Worm (Caenorhabditis elegans): ENCODE results near the gene F13E6.1.

F13E6.1 gene

ce11 chrX:10688311-10688710 lies 11.4 kb upstream of the F13E6.1 start:
- no peak for TF ChIP-seq blmp-1 (tag; optimal IDR thresholded peaks at IDR 0.05)
- no peak for TF ChIP-seq ces-1 (GFP tag; optimal IDR thresholded peaks at IDR 0.05)

ce11 chrX:10687317-10687716 lies 10.4 kb upstream of the F13E6.1 start:
- TF ChIP-seq nhr-2 (tag; optimal IDR thresholded peaks at IDR 0.05) (no peak), elt-1 (tag; optimal IDR thresholded peaks at IDR 0.05; ENCODE audit: borderline replicate concordance, insufficient read depth) (no peak), blmp-1 (tag; optimal IDR thresholded peaks at IDR 0.05) (no peak), cnd-1 (tag; optimal IDR thresholded peaks at IDR 0.05) (no peak), ztf-11 (tag; optimal IDR thresholded peaks at IDR 0.05) (no peak), unc-120 (tag; optimal IDR thresholded peaks at IDR 0.05; ENCODE audit: poor library complexity, severe bottlenecking) (no peak), unc-62 (GFP tag; optimal IDR thresholded peaks at IDR 0.05) (no peak), lsy-2 (tag; optimal IDR thresholded peaks at IDR 0.05) (no peak), flh-1 (GFP tag; optimal IDR thresholded peaks at IDR 0.05) (no peak), mep-1 (tag; optimal IDR thresholded peaks at IDR 0.05) (no peak), hlh-1 (tag; optimal IDR thresholded peaks at IDR 0.05) (no peak), sem-2 (GFP tag; optimal IDR thresholded peaks at IDR 0.05) (no peak), ces-1 (GFP tag; optimal IDR thresholded peaks at IDR 0.05) (no peak), lin-13 (tag; optimal IDR thresholded peaks at IDR 0.05) (no peak), ceh-83 (GFP tag; optimal IDR thresholded peaks at IDR 0.05) (no peak)

- TF ChIP-seq zip-8 (tag; optimal IDR thresholded peaks at IDR 0.05) (no peak), sem-2 (GFP tag; optimal IDR thresholded peaks at IDR 0.05) (no peak), unc-62 (GFP tag; optimal IDR thresholded peaks at IDR 0.05) (peak; percentile 11), mab-5 (tag; optimal IDR thresholded peaks at IDR 0.05) (no peak), mep-1 (tag; optimal IDR thresholded peaks at IDR 0.05) (no peak)
These were observed 9.6 kb upstream of the F13E6.1 start for ce11 chrX:10686487-10686886.

- TF ChIP-seq drap-1 (GFP tag; optimal IDR thresholded peaks at IDR 0.05) (no peak), tbx-8 (GFP tag; optimal IDR thresholded peaks at IDR 0.05) (no peak), ceh-83 (GFP tag; optimal IDR thresholded peaks at IDR 0.05) (no peak), lsy-2 (tag; optimal IDR thresholded peaks at IDR 0.05) (no peak), lin-32 (GFP tag; optimal IDR thresholded peaks at IDR 0.05) (no peak), unc-120 (tag; optimal IDR thresholded peaks at IDR 0.05; ENCODE audit: poor library complexity, severe bottlenecking) (peak; percentile 61), mab-5 (tag; optimal IDR thresholded peaks at IDR 0.05) (no peak), elt-1 (tag; optimal IDR thresholded peaks at IDR 0.05; ENCODE audit: borderline replicate concordance, insufficient read depth) (no peak), flh-1 (GFP tag; optimal IDR thresholded peaks at IDR 0.05) (no peak), snpc-4 (tag; optimal IDR thresholded peaks at IDR 0.05) (no peak), elt-3 (tag; optimal IDR thresholded peaks at IDR 0.05) (no peak), lin-13 (tag; optimal IDR thresholded peaks at IDR 0.05) (no peak), ceh-43 (GFP tag; optimal IDR thresholded peaks at IDR 0.05) (no peak), ceh-39 (tag; optimal IDR thresholded peaks at IDR 0.05) (no peak), unc-39 (tag; optimal IDR thresholded peaks at IDR 0.05) (no peak), nhr-12 (tag; optimal IDR thresholded peaks at IDR 0.05) (no peak), bed-3 (GFP tag; optimal IDR thresholded peaks at IDR 0.05) (no peak), hlh-1 (tag; optimal IDR thresholded peaks at IDR 0.05) (peak; percentile 30), ham-2 (GFP tag; optimal IDR thresholded peaks at IDR 0.05) (no peak), nhr-28 (tag; optimal IDR thresholded peaks at IDR 0.05) (no peak), unc-62 (GFP tag; optimal IDR thresholded peaks at IDR 0.05) (peak; percentile 78), M03D4.4 (tag; optimal IDR thresholded peaks at IDR 0.05) (no peak), nhr-2 (tag; optimal IDR thresholded peaks at IDR 0.05) (no peak)
These were observed 7.6 kb upstream of the F13E6.1 start for ce11 chrX:10684533-10684932.

ce11 chrX:10681698-10682097 lies 4.8 kb upstream of the F13E6.1 start, which contains the start of gene phf-31:
TSS of gene phf-31 (plus strand) at chrX:10681998.
- TF ChIP-seq tbx-8 (GFP tag; optimal IDR thresholded peaks at IDR 0.05) (no peak), ceh-39 (tag; optimal IDR thresholded peaks at IDR 0.05) (no peak), unc-120 (tag; optimal IDR thresholded peaks at IDR 0.05; ENCODE audit: poor library complexity, severe bottlenecking) (no peak), sptf-1 (tag; optimal IDR thresholded peaks at IDR 0.05) (no peak), elt-3 (tag; optimal IDR thresholded peaks at IDR 0.05) (no peak), blmp-1 (tag; optimal IDR thresholded peaks at IDR 0.05) (no peak), ceh-43 (GFP tag; optimal IDR thresholded peaks at IDR 0.05) (no peak), ham-2 (GFP tag; optimal IDR thresholded peaks at IDR 0.05) (no peak), mab-5 (tag; optimal IDR thresholded peaks at IDR 0.05) (no peak), unc-62 (GFP tag; optimal IDR thresholded peaks at IDR 0.05) (no peak), sem-2 (GFP tag; optimal IDR thresholded peaks at IDR 0.05) (no peak), mep-1 (tag; optimal IDR thresholded peaks at IDR 0.05) (no peak), nhr-2 (tag; optimal IDR thresholded peaks at IDR 0.05) (no peak), elt-1 (tag; optimal IDR thresholded peaks at IDR 0.05; ENCODE audit: borderline replicate concordance, insufficient read depth) (no peak), lin-32 (GFP tag; optimal IDR thresholded peaks at IDR 0.05) (no peak), ces-1 (GFP tag; optimal IDR thresholded peaks at IDR 0.05) (no peak), nhr-237 (tag; optimal IDR thresholded peaks at IDR 0.05) (no peak), ztf-11 (tag; optimal IDR thresholded peaks at IDR 0.05) (no peak), nhr-12 (tag; optimal IDR thresholded peaks at IDR 0.05) (no peak)
